Fruit fly (Drosophila melanogaster): ENCODE results near the gene dind.

Gene dind

DNA sequence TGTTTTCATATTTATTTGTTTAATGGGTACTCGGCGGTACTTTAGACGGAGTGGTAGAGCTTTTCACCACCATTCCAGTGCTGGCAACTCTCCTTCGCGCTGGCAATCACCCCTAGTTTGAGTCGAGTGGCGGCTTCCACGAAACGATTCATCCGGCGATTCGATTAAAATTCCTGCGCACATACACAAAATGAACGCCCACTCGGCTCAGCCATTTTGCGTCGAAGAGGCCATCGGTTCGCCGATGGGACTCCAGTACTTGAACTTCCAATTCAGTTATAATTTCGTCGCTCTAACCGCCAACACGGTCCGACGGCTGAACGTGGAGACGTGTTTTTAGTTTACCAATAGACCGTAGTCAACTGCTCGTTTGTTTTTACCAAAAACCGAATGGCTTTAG, 3.0 kb upstream of the dind start, which contains the start of the genes CG46318 and ChT:
Gene CG46318, plus strand, starts transcription at position 273 of the 400 bp plus-strand sequence.
Gene ChT, plus strand, starts transcription at position 273 of the 400 bp plus-strand sequence.
- TF ChIP-seq pad (GFP tag; optimal IDR thresholded peaks at IDR 0.05) (peak; percentile 87), Mnt (GFP tag; optimal IDR thresholded peaks at IDR 0.05) (no peak)

DNA sequence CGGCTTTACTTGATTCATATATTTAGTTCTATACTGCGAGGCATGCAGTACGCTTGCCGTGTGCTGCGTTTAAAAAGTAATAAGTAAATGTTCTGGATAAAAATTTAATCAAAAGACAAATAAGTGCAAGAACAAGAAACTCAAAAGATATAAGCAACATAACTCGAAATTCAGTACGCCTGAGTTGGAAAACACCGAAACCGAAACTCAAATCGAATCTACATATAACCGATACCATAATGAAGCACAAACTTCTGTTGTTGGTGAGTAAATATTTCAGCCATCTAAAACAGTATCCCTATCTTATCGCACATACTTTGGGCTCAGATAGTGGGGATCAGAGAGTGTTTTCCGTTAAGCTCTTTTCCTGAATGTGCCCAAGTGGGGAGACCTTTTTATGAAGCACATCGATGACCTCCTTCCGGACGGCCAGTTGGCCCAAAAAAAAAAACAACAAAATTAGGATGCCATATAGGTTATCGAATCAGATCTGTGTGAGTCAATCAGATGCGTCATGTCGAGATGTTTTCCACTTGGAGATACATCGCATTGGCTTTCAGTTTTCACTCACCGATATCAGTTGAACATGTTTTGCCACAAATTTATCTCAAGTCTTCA, 6.1 kb downstream of the dind start, which contains the start of gene CG31230:
Gene CG31230, plus strand, starts transcription at position 568 of the 618 bp plus-strand sequence.
- TF ChIP-seq Clk (GFP tag; optimal IDR thresholded peaks at IDR 0.05) (no peak), ovo (GFP tag; optimal IDR thresholded peaks at IDR 0.05) (peak; percentile 10), CG14711 (tag; optimal IDR thresholded peaks at IDR 0.05) (no peak), cic (GFP tag; optimal IDR thresholded peaks at IDR 0.05) (peak; percentile 33)

DNA sequence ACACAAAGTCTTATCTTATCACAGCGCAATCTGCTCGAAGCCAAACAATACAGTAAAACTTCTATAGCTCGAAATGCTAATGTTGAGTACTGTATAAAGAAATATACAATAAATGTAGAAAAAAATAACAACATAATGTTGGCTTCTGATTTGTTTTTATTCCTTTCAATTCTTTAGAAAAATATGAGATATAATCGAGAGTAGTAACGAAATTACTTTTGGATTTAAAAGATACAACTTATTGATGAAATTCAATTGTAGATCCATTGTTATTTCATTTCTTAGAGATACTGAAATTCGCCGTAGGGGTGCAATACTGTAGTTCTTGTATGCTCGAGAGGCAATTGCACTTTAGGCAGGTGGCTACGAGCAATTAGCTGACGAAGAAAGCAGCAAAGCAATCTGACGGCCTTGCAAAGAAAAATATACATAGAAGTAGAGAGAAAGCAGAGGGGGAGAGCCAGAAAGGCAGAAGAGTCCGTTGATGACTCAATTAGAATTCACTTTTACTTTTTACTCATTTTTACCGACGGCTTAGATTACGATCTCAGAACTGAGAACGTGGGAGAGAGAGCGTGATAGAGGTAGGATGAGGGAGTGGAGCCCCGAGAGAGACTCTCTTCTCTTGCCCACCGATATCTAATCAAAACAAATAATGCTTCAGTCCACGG, 6.8 kb downstream of the dind start:
- TF ChIP-seq kay (GFP tag; ENCODE audit: borderline replicate concordance) (peak; percentile 76), CG7045 (GFP tag; optimal IDR thresholded peaks at IDR 0.05) (peak; percentile 76), CG12768 (GFP tag; optimal IDR thresholded peaks at IDR 0.05) (peak; percentile 13), toe (GFP tag; optimal IDR thresholded peaks at IDR 0.05) (peak; percentile 59), Hr96 (GFP tag; optimal IDR thresholded peaks at IDR 0.05) (no peak), Mnt (GFP tag; optimal IDR thresholded peaks at IDR 0.05) (no peak), CG11617 (GFP tag; optimal IDR thresholded peaks at IDR 0.05) (no peak), ovo (GFP tag; optimal IDR thresholded peaks at IDR 0.05) (no peak), cnc (optimal IDR thresholded peaks at IDR 0.05) (no peak), cic (GFP tag; optimal IDR thresholded peaks at IDR 0.05) (no peak), CG1620 (GFP tag; optimal IDR thresholded peaks at IDR 0.05) (no peak), CG7101 (tag; optimal IDR thresholded peaks at IDR 0.05) (peak; percentile 76), CG33017 (tag; optimal IDR thresholded peaks at IDR 0.05) (peak; percentile 55), CG5204 (GFP tag; optimal IDR thresholded peaks at IDR 0.05) (no peak), bab1 (GFP tag; optimal IDR thresholded peaks at IDR 0.05) (peak; percentile 84), tj (GFP tag; optimal IDR thresholded peaks at IDR 0.05) (no peak), Clk (GFP tag; optimal IDR thresholded peaks at IDR 0.05) (no peak), Crg-1 (GFP tag; optimal IDR thresholded peaks at IDR 0.05) (no peak), pad (GFP tag; optimal IDR thresholded peaks at IDR 0.05) (peak; percentile 50), CG14711 (tag; optimal IDR thresholded peaks at IDR 0.05) (peak; percentile 51)

DNA sequence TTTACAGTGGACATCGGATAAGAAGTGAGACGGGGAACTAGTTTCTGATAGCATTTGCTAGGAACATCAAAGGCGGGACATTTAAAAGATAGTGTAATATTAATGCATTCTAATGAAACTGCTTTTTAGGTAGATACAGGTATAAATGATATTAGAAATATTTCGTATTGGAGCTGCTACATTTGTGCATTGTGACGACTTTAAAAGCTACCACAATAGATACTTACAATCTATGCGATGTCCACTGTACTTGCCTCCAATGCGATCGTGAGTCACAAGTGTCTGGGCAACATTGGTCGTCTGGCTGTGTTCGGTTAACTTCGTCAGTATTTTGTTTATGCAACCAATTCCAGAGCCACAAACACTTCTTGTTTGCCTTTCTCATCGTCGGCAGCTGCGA, 7.5 kb downstream of the dind start:
- TF ChIP-seq cic (GFP tag; optimal IDR thresholded peaks at IDR 0.05), result no peak
- TF ChIP-seq CG1620 (GFP tag; optimal IDR thresholded peaks at IDR 0.05), result no peak
- TF ChIP-seq tj (GFP tag; optimal IDR thresholded peaks at IDR 0.05), result no peak
- TF ChIP-seq Crg-1 (GFP tag; optimal IDR thresholded peaks at IDR 0.05), result no peak
- TF ChIP-seq CG11617 (GFP tag; optimal IDR thresholded peaks at IDR 0.05), result no peak
- peak; percentile 7 for TF ChIP-seq Hr96 (GFP tag; optimal IDR thresholded peaks at IDR 0.05)
- no peak for TF ChIP-seq cnc (optimal IDR thresholded peaks at IDR 0.05)
- TF ChIP-seq pad (GFP tag; optimal IDR thresholded peaks at IDR 0.05), result no peak
- TF ChIP-seq kay (GFP tag; ENCODE audit: borderline replicate concordance), result peak; percentile 25
- TF ChIP-seq CG33017 (tag; optimal IDR thresholded peaks at IDR 0.05), result no peak
- no peak for TF ChIP-seq CG5204 (GFP tag; optimal IDR thresholded peaks at IDR 0.05)

DNA sequence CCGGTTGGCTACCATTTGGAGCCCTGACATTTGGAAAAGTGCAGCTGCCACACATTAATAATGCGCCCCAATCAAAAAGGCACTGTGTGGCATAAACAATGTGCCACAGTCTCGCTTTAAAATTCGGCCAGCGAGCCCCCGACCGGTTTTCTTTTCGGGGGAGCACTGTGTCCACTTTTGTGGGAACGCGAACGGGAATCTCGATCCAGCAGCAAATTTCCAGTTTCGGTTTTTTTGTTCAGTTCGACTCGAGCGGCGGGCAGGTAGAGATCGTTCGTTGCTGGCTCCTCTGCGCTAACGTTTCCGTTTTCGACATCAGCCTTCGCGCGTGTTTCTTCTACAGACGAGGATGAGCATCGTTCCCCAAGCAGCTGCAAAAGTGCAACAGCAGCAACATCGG, 8.2 kb downstream of the dind start, which contains the start of gene CG7702:
Gene CG7702, plus strand, starts transcription at position 239 of the 400 bp plus-strand sequence.
- TF ChIP-seq cnc (optimal IDR thresholded peaks at IDR 0.05) (no peak), toe (GFP tag; optimal IDR thresholded peaks at IDR 0.05) (no peak), kay (GFP tag; ENCODE audit: borderline replicate concordance) (no peak), Clk (GFP tag; optimal IDR thresholded peaks at IDR 0.05) (no peak), CG7045 (GFP tag; optimal IDR thresholded peaks at IDR 0.05) (no peak), CG5204 (GFP tag; optimal IDR thresholded peaks at IDR 0.05) (no peak), Crg-1 (GFP tag; optimal IDR thresholded peaks at IDR 0.05) (no peak), CG14711 (tag; optimal IDR thresholded peaks at IDR 0.05) (no peak), bab1 (GFP tag; optimal IDR thresholded peaks at IDR 0.05) (no peak), pad (GFP tag; optimal IDR thresholded peaks at IDR 0.05) (no peak), tj (GFP tag; optimal IDR thresholded peaks at IDR 0.05) (no peak), Mnt (GFP tag; optimal IDR thresholded peaks at IDR 0.05) (no peak), cic (GFP tag; optimal IDR thresholded peaks at IDR 0.05) (no peak), ovo (GFP tag; optimal IDR thresholded peaks at IDR 0.05) (no peak), CG11617 (GFP tag; optimal IDR thresholded peaks at IDR 0.05) (no peak), Hr96 (GFP tag; optimal IDR thresholded peaks at IDR 0.05) (no peak)

DNA sequence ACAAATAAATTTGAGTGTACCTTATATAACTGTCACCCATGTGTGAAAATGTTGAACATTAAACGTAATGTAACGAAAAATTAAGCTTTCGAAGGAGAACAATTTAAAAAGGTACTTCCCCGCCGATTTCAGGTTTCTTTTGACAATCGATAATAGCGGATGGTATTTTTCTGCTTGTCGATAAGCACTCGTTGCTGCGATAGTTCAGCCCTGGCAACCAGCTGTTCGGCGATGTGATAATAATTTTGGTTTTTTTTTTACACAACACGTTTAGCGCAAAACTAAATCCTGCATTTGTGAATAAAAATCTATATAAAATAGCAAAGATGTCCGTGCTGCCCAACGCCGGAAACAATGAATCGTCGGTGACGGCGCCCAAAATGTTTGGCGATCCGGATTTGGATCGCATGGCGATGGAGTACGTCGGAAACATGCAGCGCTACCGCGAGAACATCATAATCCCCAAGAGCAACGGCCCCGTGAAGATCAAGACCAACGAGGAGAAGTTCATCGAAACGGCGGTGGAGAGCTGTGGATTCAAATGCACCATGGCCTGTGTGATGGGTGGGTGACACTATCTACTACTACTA, 9.6 kb downstream of the dind start, which contains the start of gene CG31229:
Gene CG31229, plus strand, starts transcription at position 194 of the 590 bp plus-strand sequence.
- peak; percentile 53 for TF ChIP-seq bab1 (GFP tag; optimal IDR thresholded peaks at IDR 0.05)
- TF ChIP-seq pad (GFP tag; optimal IDR thresholded peaks at IDR 0.05), result no peak
- no peak for TF ChIP-seq Clk (GFP tag; optimal IDR thresholded peaks at IDR 0.05)
- peak; percentile 14 for TF ChIP-seq CG11617 (GFP tag; optimal IDR thresholded peaks at IDR 0.05)
